Worm (Caenorhabditis elegans) whole organism, L2 larva: ENCODE data around the gene lron-7.

Experiments used
- C34F6.9 ChIP-seq: fragments of 150-350 bp; optimal IDR thresholded peaks from 2 replicates; lab custom pipeline; 2014; ENCODE audit warnings: missing biosample characterization, missing genetic modification characterization
- F13H6.1 ChIP-seq: sonication (generic microtip); optimal IDR thresholded peaks from 2 replicates; lab custom pipeline; 2016; ENCODE audit warnings: missing genetic modification characterization, missing compliant biosample characterization
- R02D3.7 ChIP-seq: fragments of 150-350 bp; optimal IDR thresholded peaks from 2 replicates; lab custom pipeline; 2014; ENCODE audit warnings: missing biosample characterization, missing genetic modification characterization
- ZK546.5 ChIP-seq: sonication (generic microtip); optimal IDR thresholded peaks from 2 replicates; lab custom pipeline; 2017; ENCODE audit warnings: missing biosample characterization, missing genetic modification characterization
- alr-1 ChIP-seq: fragments of 150-350 bp; optimal IDR thresholded peaks from 2 replicates; lab custom pipeline; 2014; ENCODE audit warnings: missing biosample characterization, missing genetic modification characterization
- aly-2 ChIP-seq: fragments of 150-350 bp; optimal IDR thresholded peaks from 2 replicates; lab custom pipeline; 2014; ENCODE audit warnings: missing biosample characterization, missing genetic modification characterization
- ama-1 ChIP-seq: fragments of 150-350 bp; optimal IDR thresholded peaks from 2 replicates; lab custom pipeline; 2018; ENCODE audit warnings: inconsistent platforms
- blmp-1 ChIP-seq: sonication (generic microtip); optimal IDR thresholded peaks from 2 replicates; lab custom pipeline; 2017; ENCODE audit warnings: missing genetic modification characterization, mild to moderate bottlenecking, missing compliant biosample characterization, antibody characterized with exemption, moderate library complexity; ENCODE audit not compliant: insufficient read depth
- ceh-16 ChIP-seq: fragments of 150-350 bp; optimal IDR thresholded peaks from 2 replicates; lab custom pipeline; 2014; ENCODE audit warnings: missing biosample characterization, missing genetic modification characterization
- ceh-82 ChIP-seq: fragments of 150-350 bp; optimal IDR thresholded peaks from 2 replicates; lab custom pipeline; 2014; ENCODE audit warnings: missing biosample characterization, missing genetic modification characterization
- crh-2 ChIP-seq: sonication (generic microtip); optimal IDR thresholded peaks from 2 replicates; lab custom pipeline; 2017; ENCODE audit warnings: missing biosample characterization, missing genetic modification characterization
- egl-27 ChIP-seq: sonication (generic microtip); optimal IDR thresholded peaks from 3 replicates; lab custom pipeline; 2017; ENCODE audit warnings: missing biosample characterization, missing genetic modification reagents, missing genetic modification characterization
- elt-1 ChIP-seq: fragments of 150-350 bp; optimal IDR thresholded peaks from 2 replicates; lab custom pipeline; 2014; ENCODE audit warnings: missing biosample characterization, missing genetic modification characterization
- elt-3 ChIP-seq: sonication (generic microtip); optimal IDR thresholded peaks from 2 replicates; lab custom pipeline; 2017; ENCODE audit warnings: missing biosample characterization, missing genetic modification characterization
- gmeb-1 ChIP-seq: fragments of 150-350 bp; optimal IDR thresholded peaks from 2 replicates; lab custom pipeline; 2014; ENCODE audit warnings: missing biosample characterization, missing genetic modification characterization
- lin-11 ChIP-seq: fragments of 150-350 bp; sonication (generic microtip); optimal IDR thresholded peaks from 2 replicates; lab custom pipeline; 2014; ENCODE audit warnings: missing biosample characterization, missing genetic modification characterization, inconsistent platforms, mixed read lengths
- lin-13 ChIP-seq: fragments of 150-350 bp; optimal IDR thresholded peaks from 2 replicates; lab custom pipeline; 2014; ENCODE audit warnings: missing biosample characterization, missing genetic modification reagents, missing genetic modification characterization
- lin-39 ChIP-seq: fragments of 150-350 bp; optimal IDR thresholded peaks from 2 replicates; lab custom pipeline; 2014; ENCODE audit warnings: missing biosample characterization, missing genetic modification reagents, missing genetic modification characterization
- lsy-2 ChIP-seq, 2 experiments: fragments of 150-350 bp in 1 of 2; sonication (generic microtip) in 1 of 2; optimal IDR thresholded peaks; 2 replicates each; lab custom pipeline; 2014 to 2017; ENCODE audit warnings: missing biosample characterization in 2 of 2, missing genetic modification characterization in 2 of 2
- mab-5 ChIP-seq: fragments of 150-350 bp; optimal IDR thresholded peaks from 2 replicates; lab custom pipeline; 2014; ENCODE audit warnings: missing biosample characterization, missing genetic modification characterization
- mbf-1 ChIP-seq: sonication (generic microtip); optimal IDR thresholded peaks from 2 replicates; lab custom pipeline; 2017; ENCODE audit warnings: missing biosample characterization, missing genetic modification characterization
- mdl-1 ChIP-seq, 2 experiments: fragments of 150-350 bp in 1 of 2; sonication (generic microtip) in 1 of 2; optimal IDR thresholded peaks; 2 replicates each; lab custom pipeline; 2017; ENCODE audit warnings: missing biosample characterization in 2 of 2, missing genetic modification characterization in 2 of 2
- nhr-10 ChIP-seq: sonication (generic microtip); optimal IDR thresholded peaks from 2 replicates; lab custom pipeline; 2017; ENCODE audit warnings: missing biosample characterization, missing genetic modification characterization
- nhr-11 ChIP-seq: fragments of 150-350 bp; optimal IDR thresholded peaks from 2 replicates; lab custom pipeline; 2014; ENCODE audit warnings: missing biosample characterization, missing genetic modification characterization
- nhr-129 ChIP-seq: fragments of 150-350 bp; optimal IDR thresholded peaks from 2 replicates; lab custom pipeline; 2014; ENCODE audit warnings: missing biosample characterization, missing genetic modification characterization
- nhr-21 ChIP-seq: fragments of 150-350 bp; optimal IDR thresholded peaks from 2 replicates; lab custom pipeline; 2014; ENCODE audit warnings: missing biosample characterization, missing genetic modification characterization
- nhr-23 ChIP-seq: fragments of 150-350 bp; optimal IDR thresholded peaks from 2 replicates; lab custom pipeline; 2014; ENCODE audit warnings: missing biosample characterization, missing genetic modification reagents, missing genetic modification characterization
- nhr-237 ChIP-seq: fragments of 150-350 bp; optimal IDR thresholded peaks from 2 replicates; lab custom pipeline; 2014; ENCODE audit warnings: missing biosample characterization, missing genetic modification characterization
- nhr-25 ChIP-seq: fragments of 150-350 bp; sonication (generic microtip); optimal IDR thresholded peaks from 3 replicates; lab custom pipeline; 2014; ENCODE audit warnings: missing biosample characterization, missing genetic modification characterization
- nhr-6 ChIP-seq: fragments of 150-350 bp; optimal IDR thresholded peaks from 2 replicates; lab custom pipeline; 2014; ENCODE audit warnings: missing biosample characterization, missing genetic modification characterization
- nhr-77 ChIP-seq: fragments of 150-350 bp; optimal IDR thresholded peaks from 2 replicates; lab custom pipeline; 2014; ENCODE audit warnings: missing biosample characterization, missing genetic modification characterization
- peb-1 ChIP-seq: fragments of 150-350 bp; optimal IDR thresholded peaks from 2 replicates; lab custom pipeline; 2014; ENCODE audit warnings: missing biosample characterization, missing genetic modification characterization
- skn-1 ChIP-seq: sonication (generic microtip); optimal IDR thresholded peaks from 2 replicates; lab custom pipeline; 2017; ENCODE audit warnings: missing biosample characterization, missing genetic modification characterization
- sma-3 ChIP-seq: sonication (generic microtip); optimal IDR thresholded peaks from 2 replicates; lab custom pipeline; 2016; ENCODE audit warnings: missing genetic modification reagents, missing genetic modification characterization, missing compliant biosample characterization
- sma-9 ChIP-seq, 2 experiments: fragments of 150-350 bp in 1 of 2; sonication (generic microtip) in 1 of 2; optimal IDR thresholded peaks; 2 replicates each; lab custom pipeline; 2014 to 2016; ENCODE audit warnings: missing genetic modification characterization in 2 of 2, mild to moderate bottlenecking in 1 of 2, missing biosample characterization in 1 of 2, missing compliant biosample characterization in 1 of 2, missing genetic modification reagents in 1 of 2, moderate library complexity in 1 of 2
- snpc-4 ChIP-seq: fragments of 150-350 bp; optimal IDR thresholded peaks from 2 replicates; lab custom pipeline; 2014; ENCODE audit warnings: missing biosample characterization, missing genetic modification characterization
- unc-39 ChIP-seq: fragments of 150-350 bp; optimal IDR thresholded peaks from 2 replicates; lab custom pipeline; 2014; ENCODE audit warnings: missing biosample characterization, missing genetic modification characterization
- unc-62 ChIP-seq: fragments of 150-350 bp; optimal IDR thresholded peaks from 2 replicates; lab custom pipeline; 2014; ENCODE audit warnings: missing biosample characterization, missing genetic modification reagents, missing genetic modification characterization
- zag-1 ChIP-seq: fragments of 150-350 bp; optimal IDR thresholded peaks from 2 replicates; lab custom pipeline; 2014; ENCODE audit warnings: missing biosample characterization, missing genetic modification characterization
- ztf-11 ChIP-seq: sonication (generic microtip); optimal IDR thresholded peaks from 2 replicates; lab custom pipeline; 2017; ENCODE audit warnings: missing biosample characterization, missing genetic modification characterization
- ztf-4 ChIP-seq: fragments of 150-350 bp; optimal IDR thresholded peaks from 2 replicates; lab custom pipeline; 2014; ENCODE audit warnings: missing biosample characterization, missing genetic modification characterization

The lron-7 gene

DNA sequence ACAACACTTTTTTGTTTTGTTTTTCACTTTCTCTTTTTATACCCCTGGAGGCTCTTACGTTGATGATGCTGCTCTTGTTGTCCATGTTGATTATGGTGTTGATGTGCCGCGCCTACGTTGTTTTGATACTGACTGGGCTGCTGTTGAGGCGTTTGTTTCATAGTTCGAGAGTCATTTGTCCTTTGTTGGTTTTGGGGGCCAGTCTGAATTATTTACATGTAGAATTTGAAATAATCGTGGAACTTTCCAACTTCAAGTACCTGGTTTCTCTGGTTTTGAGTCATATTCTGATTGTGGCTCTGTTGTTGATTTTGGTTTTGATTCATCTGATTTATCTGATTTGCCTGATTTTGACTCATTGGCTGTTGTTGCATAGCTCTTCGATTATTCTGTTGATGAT lies 13.8 kb upstream of the lron-7 start:
- TF ChIP-seq gmeb-1 (tag; lab: Kevin White, UChicago) (no peak), ceh-82 (tag; lab: Kevin White, UChicago) (no peak), nhr-10 (tag; lab: Kevin White, UChicago) (no peak), alr-1 (tag; lab: Kevin White, UChicago) (no peak), nhr-23 (tag; lab: Kevin White, UChicago) (no peak), elt-3 (tag; lab: Kevin White, UChicago) (no peak), nhr-77 (tag; lab: Kevin White, UChicago) (no peak), unc-39 (tag; lab: Kevin White, UChicago) (no peak)

DNA sequence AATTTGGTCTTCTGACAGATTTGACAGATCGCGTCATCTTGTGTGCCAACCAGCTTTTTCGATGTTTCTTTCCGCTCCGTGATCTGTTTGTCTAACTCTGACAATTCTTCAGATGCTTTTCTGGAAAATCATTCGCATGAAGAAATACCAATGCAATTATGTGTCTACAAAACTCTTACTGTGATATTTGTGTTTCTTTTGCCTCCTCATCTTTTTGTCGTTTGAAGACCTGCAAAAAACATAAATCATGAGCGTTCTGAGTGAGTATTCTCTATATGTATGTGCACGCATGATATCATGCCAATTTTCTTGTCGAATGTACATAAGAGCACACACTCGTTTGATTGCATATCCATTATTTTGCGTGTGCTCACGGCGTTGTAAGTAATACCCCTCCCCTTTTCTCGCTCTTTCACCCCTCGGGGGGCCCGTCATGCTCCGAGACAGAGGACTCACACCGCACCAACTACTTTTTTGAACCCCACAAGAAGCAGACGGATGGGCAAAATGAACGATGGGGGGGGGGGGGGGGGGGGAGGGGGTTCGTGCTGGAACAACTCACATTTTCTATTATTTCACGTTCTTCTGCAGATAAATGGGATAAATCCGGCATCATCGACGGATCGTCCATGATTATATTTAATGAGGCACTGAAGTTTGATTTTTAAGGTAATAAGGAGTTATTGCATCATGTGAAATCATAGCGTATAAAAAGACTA lies 12.1 kb upstream of the lron-7 start, which contains the start of gene unc-10:
TSS of gene unc-10 (minus strand) at position 652 of the 719 bp plus-strand sequence.
- no peak for TF ChIP-seq ama-1 (lab: Kevin White, UChicago)
- TF ChIP-seq elt-1, result no peak
- no peak for TF ChIP-seq lin-39
- no peak for TF ChIP-seq nhr-77 (tag; lab: Kevin White, UChicago)
- TF ChIP-seq crh-2 (tag; lab: Kevin White, UChicago), result no peak
- TF ChIP-seq nhr-10 (tag; lab: Kevin White, UChicago), result no peak
- TF ChIP-seq gmeb-1 (tag; lab: Kevin White, UChicago), result no peak

DNA sequence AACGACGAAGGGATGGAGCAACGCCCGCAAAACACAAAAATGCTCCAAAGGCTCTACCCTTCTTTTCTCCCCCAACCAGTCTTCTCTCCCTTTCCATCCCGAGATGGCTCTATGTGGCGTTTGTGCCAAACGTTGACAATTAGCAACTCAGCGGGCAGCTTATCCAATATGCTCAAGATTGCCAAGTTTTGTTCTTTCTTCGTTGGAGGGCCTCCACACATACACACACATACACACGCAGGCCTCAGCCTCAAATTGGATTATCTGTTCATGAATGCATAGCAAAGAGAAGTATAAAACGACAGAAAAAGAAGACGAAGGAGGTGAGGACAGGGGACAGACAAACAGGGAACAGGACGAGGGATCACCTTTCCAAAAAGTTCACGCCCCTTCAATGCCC lies 10.6 kb upstream of the lron-7 start:
- TF ChIP-seq lin-13 (GFP tag; lab: Kevin White, UChicago), result no peak
- no peak for TF ChIP-seq elt-1
- no peak for TF ChIP-seq blmp-1
- TF ChIP-seq nhr-77 (tag; lab: Kevin White, UChicago), result no peak
- peak; percentile 30 for TF ChIP-seq C34F6.9 (tag; lab: Kevin White, UChicago)
- no peak for TF ChIP-seq mab-5 (tag; lab: Kevin White, UChicago)
- TF ChIP-seq lin-11 (tag; lab: Kevin White, UChicago), result peak; percentile 12

DNA sequence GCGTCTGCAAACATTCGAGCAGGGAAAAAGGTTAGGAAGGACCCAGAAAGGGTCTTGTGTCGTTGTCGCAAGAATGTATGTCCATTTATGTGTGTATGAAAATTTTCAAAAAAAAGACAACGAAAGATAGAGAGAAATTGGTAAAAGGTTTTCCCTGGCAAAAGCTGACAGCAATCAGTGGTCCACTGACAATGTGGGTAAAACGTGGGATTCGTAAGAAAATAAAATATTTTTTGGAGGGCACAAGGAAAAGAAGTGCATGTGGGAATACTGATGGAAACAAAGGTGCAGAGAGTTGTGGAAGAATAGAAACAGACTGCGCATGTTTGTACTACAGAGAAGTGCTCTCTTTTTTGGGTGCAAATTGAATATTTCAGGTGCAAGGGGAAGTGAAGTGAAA lies 8.8 kb upstream of the lron-7 start:
- TF ChIP-seq R02D3.7 (tag; lab: Kevin White, UChicago), result no peak
- TF ChIP-seq alr-1 (tag; lab: Kevin White, UChicago), result no peak
- no peak for TF ChIP-seq nhr-237 (tag; lab: Kevin White, UChicago)
- TF ChIP-seq egl-27 (tag; lab: Kevin White, UChicago), result no peak
- no peak for TF ChIP-seq ama-1 (lab: Kevin White, UChicago)
- no peak for TF ChIP-seq unc-62
- TF ChIP-seq ztf-4, result no peak
- no peak for TF ChIP-seq elt-3 (tag; lab: Kevin White, UChicago)
- no peak for TF ChIP-seq sma-9 (GFP tag; optimal IDR thresholded peaks at IDR 0.05; lab: Kevin White, UChicago)
- TF ChIP-seq sma-9 (tag; optimal IDR thresholded peaks at IDR 0.05; lab: Kevin White, UChicago), result no peak
- no peak for TF ChIP-seq ceh-82 (tag; lab: Kevin White, UChicago)
- no peak for TF ChIP-seq mab-5 (tag; lab: Kevin White, UChicago)
- no peak for TF ChIP-seq unc-39 (tag; lab: Kevin White, UChicago)
- no peak for TF ChIP-seq nhr-25 (tag; lab: Kevin White, UChicago)
- TF ChIP-seq peb-1 (tag; lab: Kevin White, UChicago), result no peak
- no peak for TF ChIP-seq F13H6.1 (tag; lab: Kevin White, UChicago)

DNA sequence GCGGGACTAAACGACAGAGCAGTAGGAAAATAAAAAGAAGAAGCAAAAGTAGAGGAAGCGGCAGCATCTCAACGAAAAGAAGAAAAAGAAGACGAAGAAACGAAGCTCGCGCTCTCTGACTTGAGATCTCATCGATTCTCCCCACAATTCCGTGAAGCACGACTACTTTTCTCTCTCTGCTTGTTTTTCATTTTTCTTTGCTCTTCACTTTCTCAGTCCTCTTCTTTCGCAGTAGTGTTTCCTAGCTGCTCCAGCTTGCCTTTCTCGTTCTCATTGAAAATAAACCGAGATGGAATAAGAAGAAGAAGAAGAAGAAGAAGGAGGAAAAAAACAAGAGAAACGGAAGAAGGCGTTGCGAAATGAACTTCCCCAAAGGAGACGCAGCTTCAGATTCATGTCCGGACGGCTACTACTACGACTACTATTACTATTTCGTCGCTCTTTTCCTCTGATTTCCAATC lies 7.2 kb upstream of the lron-7 start:
- TF ChIP-seq elt-1 (no peak), ceh-82 (tag; lab: Kevin White, UChicago) (no peak), lin-13 (GFP tag; lab: Kevin White, UChicago) (peak; percentile 24), zag-1 (tag; lab: Kevin White, UChicago) (peak; percentile 87), aly-2 (tag; lab: Kevin White, UChicago) (no peak), snpc-4 (tag; lab: Kevin White, UChicago) (peak; percentile 13), crh-2 (tag; lab: Kevin White, UChicago) (peak; percentile 68), sma-9 (GFP tag; optimal IDR thresholded peaks at IDR 0.05; lab: Kevin White, UChicago) (peak; percentile 22), sma-9 (tag; optimal IDR thresholded peaks at IDR 0.05; lab: Kevin White, UChicago) (no peak), sma-3 (GFP tag; lab: Kevin White, UChicago) (no peak), lin-11 (tag; lab: Kevin White, UChicago) (no peak), nhr-77 (tag; lab: Kevin White, UChicago) (no peak), mdl-1 (tag; optimal IDR thresholded peaks at IDR 0.05; lab: Kevin White, UChicago) (peak in 1 of 2 experiments; percentile 23), nhr-21 (no peak), skn-1 (no peak), ZK546.5 (no peak), R02D3.7 (tag; lab: Kevin White, UChicago) (no peak), ama-1 (lab: Kevin White, UChicago) (no peak), lsy-2 (tag; optimal IDR thresholded peaks at IDR 0.05; lab: Kevin White, UChicago) (peak in 1 of 2 experiments; percentile 54), egl-27 (tag; lab: Kevin White, UChicago) (peak; percentile 62), ceh-16 (tag; lab: Kevin White, UChicago) (no peak), blmp-1 (no peak), ztf-11 (tag; lab: Kevin White, UChicago) (no peak), nhr-11 (tag; lab: Kevin White, UChicago) (no peak), nhr-25 (tag; lab: Kevin White, UChicago) (no peak), mab-5 (tag; lab: Kevin White, UChicago) (peak; percentile 16), nhr-129 (peak; percentile 67), alr-1 (tag; lab: Kevin White, UChicago) (no peak), mbf-1 (no peak), nhr-6 (tag; lab: Kevin White, UChicago) (peak; percentile 52)
